Worm (Caenorhabditis elegans) whole organism, L2 larva: ENCODE measurements around the gene ZK507.1.

ENCODE experiments used
- C34F6.9 ChIP-seq: fragments of 150-350 bp; optimal IDR thresholded peaks from 2 replicates; lab custom pipeline; 2014; ENCODE audit warnings: missing biosample characterization, missing genetic modification characterization
- F13H6.1 ChIP-seq: sonication (generic microtip); optimal IDR thresholded peaks from 2 replicates; lab custom pipeline; 2016; ENCODE audit warnings: missing genetic modification characterization, missing compliant biosample characterization
- R02D3.7 ChIP-seq: fragments of 150-350 bp; optimal IDR thresholded peaks from 2 replicates; lab custom pipeline; 2014; ENCODE audit warnings: missing biosample characterization, missing genetic modification characterization
- Y55F3AM.14 ChIP-seq: fragments of 200-800 bp; sonication (Bioruptor generic); optimal IDR thresholded peaks from 2 replicates; lab custom pipeline; 2018; ENCODE audit warnings: mild to moderate bottlenecking, missing genetic modification characterization, missing compliant biosample characterization
- ZK546.5 ChIP-seq: sonication (generic microtip); optimal IDR thresholded peaks from 2 replicates; lab custom pipeline; 2017; ENCODE audit warnings: missing biosample characterization, missing genetic modification characterization
- alr-1 ChIP-seq: fragments of 150-350 bp; optimal IDR thresholded peaks from 2 replicates; lab custom pipeline; 2014; ENCODE audit warnings: missing biosample characterization, missing genetic modification characterization
- ama-1 ChIP-seq: fragments of 150-350 bp; optimal IDR thresholded peaks from 2 replicates; lab custom pipeline; 2018; ENCODE audit warnings: inconsistent platforms
- crh-2 ChIP-seq: sonication (generic microtip); optimal IDR thresholded peaks from 2 replicates; lab custom pipeline; 2017; ENCODE audit warnings: missing biosample characterization, missing genetic modification characterization
- elt-1 ChIP-seq: fragments of 150-350 bp; optimal IDR thresholded peaks from 2 replicates; lab custom pipeline; 2014; ENCODE audit warnings: missing biosample characterization, missing genetic modification characterization
- elt-3 ChIP-seq: sonication (generic microtip); optimal IDR thresholded peaks from 2 replicates; lab custom pipeline; 2017; ENCODE audit warnings: missing biosample characterization, missing genetic modification characterization
- fos-1 ChIP-seq: fragments of 150-350 bp; optimal IDR thresholded peaks from 2 replicates; lab custom pipeline; 2014; ENCODE audit warnings: missing biosample characterization, missing genetic modification characterization
- gmeb-1 ChIP-seq: fragments of 150-350 bp; optimal IDR thresholded peaks from 2 replicates; lab custom pipeline; 2014; ENCODE audit warnings: missing biosample characterization, missing genetic modification characterization
- lin-11 ChIP-seq: fragments of 150-350 bp; sonication (generic microtip); optimal IDR thresholded peaks from 2 replicates; lab custom pipeline; 2014; ENCODE audit warnings: missing biosample characterization, missing genetic modification characterization, inconsistent platforms, mixed read lengths
- lin-13 ChIP-seq: fragments of 150-350 bp; optimal IDR thresholded peaks from 2 replicates; lab custom pipeline; 2014; ENCODE audit warnings: missing biosample characterization, missing genetic modification reagents, missing genetic modification characterization
- lin-39 ChIP-seq: fragments of 150-350 bp; optimal IDR thresholded peaks from 2 replicates; lab custom pipeline; 2014; ENCODE audit warnings: missing biosample characterization, missing genetic modification reagents, missing genetic modification characterization
- lsy-2 ChIP-seq, 2 experiments: fragments of 150-350 bp in 1 of 2; sonication (generic microtip) in 1 of 2; optimal IDR thresholded peaks; 2 replicates each; lab custom pipeline; 2014 to 2017; ENCODE audit warnings: missing biosample characterization in 2 of 2, missing genetic modification characterization in 2 of 2
- mbf-1 ChIP-seq: sonication (generic microtip); optimal IDR thresholded peaks from 2 replicates; lab custom pipeline; 2017; ENCODE audit warnings: missing biosample characterization, missing genetic modification characterization
- nhr-10 ChIP-seq: sonication (generic microtip); optimal IDR thresholded peaks from 2 replicates; lab custom pipeline; 2017; ENCODE audit warnings: missing biosample characterization, missing genetic modification characterization
- nhr-23 ChIP-seq: fragments of 150-350 bp; optimal IDR thresholded peaks from 2 replicates; lab custom pipeline; 2014; ENCODE audit warnings: missing biosample characterization, missing genetic modification reagents, missing genetic modification characterization
- nhr-237 ChIP-seq: fragments of 150-350 bp; optimal IDR thresholded peaks from 2 replicates; lab custom pipeline; 2014; ENCODE audit warnings: missing biosample characterization, missing genetic modification characterization
- nhr-6 ChIP-seq: fragments of 150-350 bp; optimal IDR thresholded peaks from 2 replicates; lab custom pipeline; 2014; ENCODE audit warnings: missing biosample characterization, missing genetic modification characterization
- nhr-77 ChIP-seq: fragments of 150-350 bp; optimal IDR thresholded peaks from 2 replicates; lab custom pipeline; 2014; ENCODE audit warnings: missing biosample characterization, missing genetic modification characterization
- peb-1 ChIP-seq: fragments of 150-350 bp; optimal IDR thresholded peaks from 2 replicates; lab custom pipeline; 2014; ENCODE audit warnings: missing biosample characterization, missing genetic modification characterization
- sem-4 ChIP-seq: fragments of 150-350 bp; optimal IDR thresholded peaks from 2 replicates; lab custom pipeline; 2014; ENCODE audit warnings: missing biosample characterization, missing genetic modification reagents, missing genetic modification characterization
- sma-3 ChIP-seq: sonication (generic microtip); optimal IDR thresholded peaks from 2 replicates; lab custom pipeline; 2016; ENCODE audit warnings: missing genetic modification reagents, missing genetic modification characterization, missing compliant biosample characterization
- sma-9 ChIP-seq, 2 experiments: fragments of 150-350 bp in 1 of 2; sonication (generic microtip) in 1 of 2; optimal IDR thresholded peaks; 2 replicates each; lab custom pipeline; 2014 to 2016; ENCODE audit warnings: missing genetic modification characterization in 2 of 2, mild to moderate bottlenecking in 1 of 2, missing biosample characterization in 1 of 2, missing compliant biosample characterization in 1 of 2, missing genetic modification reagents in 1 of 2, moderate library complexity in 1 of 2
- snpc-4 ChIP-seq: fragments of 150-350 bp; optimal IDR thresholded peaks from 2 replicates; lab custom pipeline; 2014; ENCODE audit warnings: missing biosample characterization, missing genetic modification characterization
- unc-39 ChIP-seq: fragments of 150-350 bp; optimal IDR thresholded peaks from 2 replicates; lab custom pipeline; 2014; ENCODE audit warnings: missing biosample characterization, missing genetic modification characterization
- ztf-1 ChIP-seq: fragments of 200-800 bp; sonication (Bioruptor generic); conservative IDR thresholded peaks from 2 replicates; pipeline ENCODE4 v1.3.6; 2022; ENCODE audit warnings: missing genetic modification characterization, missing compliant biosample characterization
- ztf-11 ChIP-seq: sonication (generic microtip); optimal IDR thresholded peaks from 2 replicates; lab custom pipeline; 2017; ENCODE audit warnings: missing biosample characterization, missing genetic modification characterization

Gene ZK507.1

ce11 chrIII:9118921-9119606, 18.0 kb upstream of the ZK507.1 start, which contains the start of gene ced-11:
ced-11 (plus strand) TSS chrIII:9119556.
- TF ChIP-seq sma-3 (GFP tag; lab: Kevin White, UChicago) = peak; percentile 7
- no peak for TF ChIP-seq peb-1 (tag; lab: Kevin White, UChicago)
- TF ChIP-seq sma-9 (GFP tag; optimal IDR thresholded peaks at IDR 0.05; lab: Kevin White, UChicago) = peak; percentile 1
- no peak for TF ChIP-seq sma-9 (tag; optimal IDR thresholded peaks at IDR 0.05; lab: Kevin White, UChicago)
- TF ChIP-seq, all 48 proteins: peak for 2

ce11 chrIII:9118314-9118850, 17.3 kb upstream of the ZK507.1 start, which contains the start of gene grl-11:
grl-11 (minus strand) TSS chrIII:9118364.
- TF ChIP-seq unc-39 (tag; lab: Kevin White, UChicago) (no peak), ztf-1 (GFP tag; lab: Robert Waterston, UW) (no peak), lin-11 (tag; lab: Kevin White, UChicago) (no peak), lin-13 (GFP tag; lab: Kevin White, UChicago) (no peak), sma-9 (GFP tag; optimal IDR thresholded peaks at IDR 0.05; lab: Kevin White, UChicago) (no peak), sma-9 (tag; optimal IDR thresholded peaks at IDR 0.05; lab: Kevin White, UChicago) (no peak), ZK546.5 (tag; lab: Kevin White, UChicago) (no peak), mbf-1 (no peak), snpc-4 (tag; lab: Kevin White, UChicago) (no peak), lin-39 (no peak), ama-1 (lab: Kevin White, UChicago) (no peak), alr-1 (no peak), nhr-10 (tag; lab: Kevin White, UChicago) (no peak), sem-4 (no peak)

ce11 chrIII:9115745-9116144, 14.6 kb upstream of the ZK507.1 start:
- TF ChIP-seq sem-4 (no peak), alr-1 (no peak), Y55F3AM.14 (no peak), nhr-10 (tag; lab: Kevin White, UChicago) (no peak), elt-1 (no peak), elt-3 (no peak), F13H6.1 (tag; lab: Kevin White, UChicago) (no peak), fos-1 (no peak), sma-9 (GFP tag; optimal IDR thresholded peaks at IDR 0.05; lab: Kevin White, UChicago) (no peak), sma-9 (tag; optimal IDR thresholded peaks at IDR 0.05; lab: Kevin White, UChicago) (no peak), lin-39 (no peak), lsy-2 (tag; optimal IDR thresholded peaks at IDR 0.05; lab: Kevin White, UChicago) (no peak), C34F6.9 (tag; lab: Kevin White, UChicago) (no peak), mbf-1 (no peak), gmeb-1 (tag; lab: Kevin White, UChicago) (no peak), R02D3.7 (tag; lab: Kevin White, UChicago) (no peak), lin-11 (tag; lab: Kevin White, UChicago) (no peak), lin-13 (GFP tag; lab: Kevin White, UChicago) (no peak)
- TF ChIP-seq, all 48 proteins: peak for 0

DNA sequence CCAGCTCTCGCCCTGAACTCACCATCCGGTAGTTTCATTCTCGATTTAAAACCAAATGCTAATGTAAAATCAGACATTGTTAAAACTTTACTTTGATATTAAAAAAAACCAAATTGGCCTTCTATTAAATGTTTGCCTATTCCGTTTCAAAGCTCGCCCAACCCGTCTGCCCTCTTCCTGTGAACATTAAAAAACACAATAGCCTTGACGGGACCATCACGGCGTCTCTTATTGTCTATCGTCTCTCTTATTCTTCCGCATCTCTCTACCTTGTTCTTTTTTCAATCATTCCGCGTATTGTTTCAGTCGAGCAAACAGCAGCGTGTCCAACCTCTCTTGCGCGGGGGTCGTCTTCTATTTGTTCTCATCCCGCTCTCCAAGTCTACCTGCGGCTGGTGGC, 13.5 kb upstream of the ZK507.1 start, which contains the start of gene ZK512.1:
Gene ZK512.1, plus strand, starts transcription at position 301 of the 400 bp plus-strand sequence.
- TF ChIP-seq nhr-237 (tag; lab: Kevin White, UChicago) = no peak
- no peak for TF ChIP-seq peb-1 (tag; lab: Kevin White, UChicago)

DNA sequence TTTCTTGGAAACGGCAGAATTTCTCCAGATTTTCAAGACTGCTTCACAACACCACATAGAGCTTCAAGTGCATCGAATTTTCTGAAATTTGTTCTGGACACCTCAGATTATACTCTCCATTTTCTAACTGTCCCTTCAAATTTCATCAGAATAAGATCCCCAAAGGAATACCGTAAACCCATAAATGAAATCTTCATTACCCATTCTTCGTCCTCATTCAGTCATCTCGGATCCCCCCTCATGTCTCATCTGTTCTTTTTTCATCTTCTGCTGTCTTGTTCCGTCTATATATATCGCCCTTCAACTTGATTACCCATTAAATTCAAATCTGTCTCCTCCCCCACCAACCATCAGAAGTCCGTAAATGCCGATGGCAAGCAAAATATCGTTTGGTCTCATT, 13.0 kb upstream of the ZK507.1 start:
- TF ChIP-seq lin-39 (no peak), gmeb-1 (tag; lab: Kevin White, UChicago) (no peak), sma-3 (GFP tag; lab: Kevin White, UChicago) (no peak), ztf-1 (GFP tag; lab: Robert Waterston, UW) (no peak), peb-1 (tag; lab: Kevin White, UChicago) (no peak), F13H6.1 (tag; lab: Kevin White, UChicago) (no peak), nhr-6 (tag; lab: Kevin White, UChicago) (no peak), ztf-11 (tag; lab: Kevin White, UChicago) (no peak), alr-1 (no peak), Y55F3AM.14 (no peak), crh-2 (no peak), elt-1 (no peak), nhr-77 (tag; lab: Kevin White, UChicago) (no peak), nhr-23 (tag; lab: Kevin White, UChicago) (no peak)
- TF ChIP-seq, all 48 proteins: peak for 0
